Worm (Caenorhabditis elegans): ENCODE data around the gene cblc-1.
A peak's percentile ranks its signal among the peaks of the same experiment; 100 is the strongest.

The cblc-1 gene

ce11 chrII:4981682-4982404 is 40.9 kb upstream of the cblc-1 start:
- TF ChIP-seq ceh-83 (GFP tag; optimal IDR thresholded peaks at IDR 0.05) (no peak), lin-32 (GFP tag; optimal IDR thresholded peaks at IDR 0.05) (peak; percentile 92), ham-2 (GFP tag; optimal IDR thresholded peaks at IDR 0.05) (no peak), pha-4 (tag; optimal IDR thresholded peaks at IDR 0.05) (no peak), sem-2 (GFP tag; optimal IDR thresholded peaks at IDR 0.05) (no peak), mep-1 (tag; optimal IDR thresholded peaks at IDR 0.05) (no peak), ces-1 (GFP tag; optimal IDR thresholded peaks at IDR 0.05) (no peak), flh-1 (GFP tag; optimal IDR thresholded peaks at IDR 0.05) (no peak), tbx-8 (GFP tag; optimal IDR thresholded peaks at IDR 0.05) (no peak), hlh-1 (tag; optimal IDR thresholded peaks at IDR 0.05) (peak; percentile 21), mls-2 (tag; optimal IDR thresholded peaks at IDR 0.05) (no peak), bed-3 (GFP tag; optimal IDR thresholded peaks at IDR 0.05) (no peak), snpc-4 (tag; optimal IDR thresholded peaks at IDR 0.05) (no peak), unc-39 (tag; optimal IDR thresholded peaks at IDR 0.05) (no peak), zip-8 (tag; optimal IDR thresholded peaks at IDR 0.05) (no peak), cnd-1 (tag; optimal IDR thresholded peaks at IDR 0.05) (no peak), nhr-12 (tag; optimal IDR thresholded peaks at IDR 0.05) (no peak)

- TF ChIP-seq ces-1 (GFP tag; optimal IDR thresholded peaks at IDR 0.05) (no peak), nhr-12 (tag; optimal IDR thresholded peaks at IDR 0.05) (no peak), pha-4 (tag; optimal IDR thresholded peaks at IDR 0.05) (peak; percentile 24), nhr-28 (tag; optimal IDR thresholded peaks at IDR 0.05) (no peak), nhr-2 (tag; optimal IDR thresholded peaks at IDR 0.05) (peak; percentile 67)
Observed at ce11 chrII:4975311-4975710, 34.4 kb upstream of the cblc-1 start.

- TF ChIP-seq sptf-1 (tag; optimal IDR thresholded peaks at IDR 0.05) (no peak), ceh-39 (tag; optimal IDR thresholded peaks at IDR 0.05) (no peak), lin-32 (GFP tag; optimal IDR thresholded peaks at IDR 0.05) (peak; percentile 54), unc-120 (tag; optimal IDR thresholded peaks at IDR 0.05; ENCODE audit: poor library complexity, severe bottlenecking) (no peak), hlh-1 (tag; optimal IDR thresholded peaks at IDR 0.05) (no peak)
Observed at ce11 chrII:4974448-4974951, 33.5 kb upstream of the cblc-1 start.

- no peak for TF ChIP-seq elt-3 (tag; optimal IDR thresholded peaks at IDR 0.05)
- TF ChIP-seq pha-4 (tag; optimal IDR thresholded peaks at IDR 0.05): no peak
- no peak for TF ChIP-seq zip-8 (tag; optimal IDR thresholded peaks at IDR 0.05)
- no peak for TF ChIP-seq nhr-2 (tag; optimal IDR thresholded peaks at IDR 0.05)
- TF ChIP-seq ham-2 (GFP tag; optimal IDR thresholded peaks at IDR 0.05): no peak
- no peak for TF ChIP-seq sem-2 (GFP tag; optimal IDR thresholded peaks at IDR 0.05)
- TF ChIP-seq ztf-11 (tag; optimal IDR thresholded peaks at IDR 0.05): no peak
- TF ChIP-seq mls-2 (tag; optimal IDR thresholded peaks at IDR 0.05): no peak
- no peak for TF ChIP-seq nhr-28 (tag; optimal IDR thresholded peaks at IDR 0.05)
Observed at ce11 chrII:4968863-4969262, 27.9 kb upstream of the cblc-1 start, which contains the start of gene shc-2. shc-2 (plus strand) TSS chrII:4969163.

- TF ChIP-seq elt-1 (tag; optimal IDR thresholded peaks at IDR 0.05; ENCODE audit: borderline replicate concordance, insufficient read depth) (no peak), unc-120 (tag; optimal IDR thresholded peaks at IDR 0.05; ENCODE audit: poor library complexity, severe bottlenecking) (no peak), ceh-39 (tag; optimal IDR thresholded peaks at IDR 0.05) (no peak), mab-5 (tag; optimal IDR thresholded peaks at IDR 0.05) (no peak), ceh-43 (GFP tag; optimal IDR thresholded peaks at IDR 0.05) (no peak), drap-1 (GFP tag; optimal IDR thresholded peaks at IDR 0.05) (no peak)
Observed at ce11 chrII:4967636-4968035, 26.7 kb upstream of the cblc-1 start.

ce11 chrII:4966576-4966975 is 25.6 kb upstream of the cblc-1 start:
- no peak for TF ChIP-seq unc-39 (tag; optimal IDR thresholded peaks at IDR 0.05)
- no peak for TF ChIP-seq bed-3 (GFP tag; optimal IDR thresholded peaks at IDR 0.05)
- no peak for TF ChIP-seq ham-2 (GFP tag; optimal IDR thresholded peaks at IDR 0.05)
- no peak for TF ChIP-seq sem-2 (GFP tag; optimal IDR thresholded peaks at IDR 0.05)
- no peak for TF ChIP-seq lsy-2 (tag; optimal IDR thresholded peaks at IDR 0.05)
- TF ChIP-seq mep-1 (tag; optimal IDR thresholded peaks at IDR 0.05): no peak
- no peak for TF ChIP-seq unc-62 (GFP tag; optimal IDR thresholded peaks at IDR 0.05)
- no peak for TF ChIP-seq drap-1 (GFP tag; optimal IDR thresholded peaks at IDR 0.05)
- TF ChIP-seq nhr-28 (tag; optimal IDR thresholded peaks at IDR 0.05): no peak
- no peak for TF ChIP-seq unc-120 (tag; optimal IDR thresholded peaks at IDR 0.05; ENCODE audit: poor library complexity, severe bottlenecking)
- no peak for TF ChIP-seq hlh-1 (tag; optimal IDR thresholded peaks at IDR 0.05)
- no peak for TF ChIP-seq mab-5 (tag; optimal IDR thresholded peaks at IDR 0.05)
- TF ChIP-seq ztf-11 (tag; optimal IDR thresholded peaks at IDR 0.05): no peak
- TF ChIP-seq elt-3 (tag; optimal IDR thresholded peaks at IDR 0.05): no peak
- no peak for TF ChIP-seq nhr-12 (tag; optimal IDR thresholded peaks at IDR 0.05)
- no peak for TF ChIP-seq lin-13 (tag; optimal IDR thresholded peaks at IDR 0.05)
- no peak for TF ChIP-seq ces-1 (GFP tag; optimal IDR thresholded peaks at IDR 0.05)
- no peak for TF ChIP-seq mls-2 (tag; optimal IDR thresholded peaks at IDR 0.05)
- no peak for TF ChIP-seq sptf-1 (tag; optimal IDR thresholded peaks at IDR 0.05)
